Worm (Caenorhabditis elegans) whole organism, L4 larva: ENCODE results near the gene grk-1.

Experiments
- F10B5.3 ChIP-seq: sonication (generic microtip); optimal IDR thresholded peaks from 2 replicates; lab custom pipeline; 2016; ENCODE audit warnings: mild to moderate bottlenecking, missing genetic modification characterization, missing compliant biosample characterization
- F26F4.8 ChIP-seq: fragments of 200-800 bp; sonication (Bioruptor generic); conservative IDR thresholded peaks from 2 replicates; pipeline ENCODE4 v1.3.6; 2022; ENCODE audit warnings: missing genetic modification characterization, missing compliant biosample characterization
- F44E2.7 ChIP-seq: fragments of 200-800 bp; sonication (Bioruptor generic); IDR thresholded peaks from 2 replicates; pipeline ENCODE4 v2.1.2; 2022; ENCODE audit warnings: missing genetic modification characterization, missing compliant biosample characterization
- F49E8.2 ChIP-seq: sonication (generic microtip); optimal IDR thresholded peaks from 2 replicates; lab custom pipeline; 2016; ENCODE audit warnings: missing compliant biosample characterization, mild to moderate bottlenecking, missing genetic modification characterization, borderline replicate concordance
- R02D3.7 ChIP-seq: fragments of 150-350 bp; sonication (generic microtip); optimal IDR thresholded peaks from 3 replicates; lab custom pipeline; 2014; ENCODE audit warnings: missing biosample characterization, missing genetic modification characterization
- T26A8.4 ChIP-seq: fragments of 200-800 bp; sonication (Bioruptor generic); IDR thresholded peaks from 2 replicates; pipeline ENCODE4 v1.3.6; 2022; ENCODE audit warnings: missing genetic modification characterization, missing compliant biosample characterization
- Y48G9A.11 ChIP-seq: fragments of 200-800 bp; sonication (Bioruptor generic); IDR thresholded peaks from 2 replicates; pipeline ENCODE4 v1.3.6; 2022; ENCODE audit warnings: missing genetic modification reagents, missing genetic modification characterization, missing compliant biosample characterization
- Y75B8A.6 ChIP-seq: fragments of 200-800 bp; sonication (Bioruptor generic); IDR thresholded peaks from 2 replicates; pipeline ENCODE4 v1.3.6; 2022; ENCODE audit warnings: missing genetic modification reagents, missing genetic modification characterization, missing compliant biosample characterization
- ZK546.5 ChIP-seq, 2 experiments: sonication (generic microtip); optimal IDR thresholded peaks; 2 replicates each; lab custom pipeline; 2017; ENCODE audit warnings: missing biosample characterization in 2 of 2, missing genetic modification characterization in 2 of 2
- aly-2 ChIP-seq: sonication (generic microtip); optimal IDR thresholded peaks from 2 replicates; lab custom pipeline; 2018; ENCODE audit warnings: missing biosample characterization, missing genetic modification characterization
- ama-1 ChIP-seq: fragments of 150-350 bp; optimal IDR thresholded peaks from 2 replicates; lab custom pipeline; 2014; ENCODE audit warnings: inconsistent platforms, mixed read lengths
- ceh-20 ChIP-seq: fragments of 200-800 bp; sonication (Bioruptor generic); IDR thresholded peaks from 2 replicates; pipeline ENCODE4 v1.3.6; 2022; ENCODE audit warnings: missing genetic modification reagents, missing genetic modification characterization, missing compliant biosample characterization
- ceh-32 ChIP-seq: sonication (generic microtip); optimal IDR thresholded peaks from 2 replicates; lab custom pipeline; 2016; ENCODE audit warnings: mild to moderate bottlenecking, missing genetic modification characterization, missing compliant biosample characterization; ENCODE audit not compliant: poor library complexity
- ceh-44 ChIP-seq: fragments of 200-800 bp; sonication (Bioruptor generic); IDR thresholded peaks from 2 replicates; pipeline ENCODE4 v1.3.6; 2022; ENCODE audit warnings: missing genetic modification reagents, missing genetic modification characterization, missing compliant biosample characterization
- ceh-62 ChIP-seq: sonication (generic microtip); optimal IDR thresholded peaks from 2 replicates; lab custom pipeline; 2017; ENCODE audit warnings: missing biosample characterization, missing genetic modification characterization
- ctbp-1 ChIP-seq: fragments of 200-800 bp; sonication (Bioruptor generic); IDR thresholded peaks from 2 replicates; pipeline ENCODE4 v1.3.6; 2022; ENCODE audit warnings: missing genetic modification reagents, missing genetic modification characterization, missing compliant biosample characterization
- daf-16 ChIP-seq, 3 experiments: sonication (generic microtip); optimal IDR thresholded peaks; 2 replicates each; lab custom pipeline; 2016 to 2017; ENCODE audit warnings: missing genetic modification characterization in 3 of 3, missing genetic modification reagents in 3 of 3, mild to moderate bottlenecking in 2 of 3, missing compliant biosample characterization in 2 of 3, missing biosample characterization in 1 of 3, moderate library complexity in 1 of 3
- dmd-8 ChIP-seq: fragments of 200-800 bp; sonication (Bioruptor generic); IDR thresholded peaks from 2 replicates; pipeline ENCODE4 v1.3.6; 2022; ENCODE audit warnings: missing genetic modification characterization, missing compliant biosample characterization
- dmd-9 ChIP-seq: fragments of 200-800 bp; sonication (Bioruptor generic); IDR thresholded peaks from 2 replicates; pipeline ENCODE4 v1.3.6; 2022; ENCODE audit warnings: missing genetic modification reagents, missing genetic modification characterization, missing compliant biosample characterization
- dpl-1 ChIP-seq: fragments of 150-350 bp; optimal IDR thresholded peaks from 2 replicates; lab custom pipeline; 2014; ENCODE audit warnings: missing biosample characterization, missing genetic modification reagents, missing genetic modification characterization
- duxl-1 ChIP-seq: sonication (generic microtip); optimal IDR thresholded peaks from 2 replicates; lab custom pipeline; 2016; ENCODE audit warnings: mild to moderate bottlenecking, missing genetic modification characterization, moderate library complexity, missing compliant biosample characterization; ENCODE audit not compliant: poor library complexity
- dve-1 ChIP-seq: sonication (generic microtip); optimal IDR thresholded peaks from 2 replicates; lab custom pipeline; 2017; ENCODE audit warnings: antibody characterized with exemption, mild to moderate bottlenecking, missing genetic modification characterization, missing compliant biosample characterization; ENCODE audit not compliant: insufficient read depth
- egl-27 ChIP-seq: sonication (generic microtip); optimal IDR thresholded peaks from 3 replicates; lab custom pipeline; 2017; ENCODE audit warnings: missing biosample characterization, missing genetic modification reagents, missing genetic modification characterization
- egl-43 ChIP-seq: fragments of 200-800 bp; sonication (Bioruptor generic); IDR thresholded peaks from 2 replicates; pipeline ENCODE4 v1.3.6; 2022; ENCODE audit warnings: missing genetic modification reagents, missing genetic modification characterization, missing compliant biosample characterization
- fkh-10 ChIP-seq: fragments of 150-350 bp; optimal IDR thresholded peaks from 2 replicates; lab custom pipeline; 2014; ENCODE audit warnings: missing biosample characterization, missing genetic modification reagents, missing genetic modification characterization
- gei-8 ChIP-seq: fragments of 200-800 bp; sonication (Bioruptor generic); optimal IDR thresholded peaks from 2 replicates; lab custom pipeline; 2018; ENCODE audit warnings: mild to moderate bottlenecking, missing genetic modification characterization, missing compliant biosample characterization
- hlh-30 ChIP-seq: sonication (generic microtip); optimal IDR thresholded peaks from 2 replicates; lab custom pipeline; 2017; ENCODE audit warnings: antibody characterized with exemption, mild to moderate bottlenecking, missing genetic modification characterization, missing compliant biosample characterization; ENCODE audit not compliant: insufficient read depth
- hmg-1.1 ChIP-seq: fragments of 200-800 bp; sonication (Bioruptor generic); IDR thresholded peaks from 2 replicates; pipeline ENCODE4 v1.3.6; 2022; ENCODE audit warnings: missing genetic modification reagents, missing genetic modification characterization, missing compliant biosample characterization
- lim-7 ChIP-seq: fragments of 200-800 bp; sonication (Bioruptor generic); IDR thresholded peaks from 2 replicates; pipeline ENCODE4 v1.3.6; 2022; ENCODE audit warnings: missing genetic modification characterization, missing compliant biosample characterization
- lin-1 ChIP-seq: fragments of 200-800 bp; sonication (Bioruptor generic); IDR thresholded peaks from 2 replicates; pipeline ENCODE4 v1.3.6; 2022; ENCODE audit warnings: missing genetic modification reagents, missing genetic modification characterization, missing compliant biosample characterization
- lin-38 ChIP-seq: fragments of 200-800 bp; sonication (Bioruptor generic); IDR thresholded peaks from 2 replicates; pipeline ENCODE4 v1.3.6; 2022; ENCODE audit warnings: missing genetic modification reagents, missing genetic modification characterization, missing compliant biosample characterization
- lin-39 ChIP-seq: fragments of 150-350 bp; optimal IDR thresholded peaks from 2 replicates; lab custom pipeline; 2014; ENCODE audit warnings: missing biosample characterization, missing genetic modification reagents, missing genetic modification characterization
- mdl-1 ChIP-seq, 2 experiments: fragments of 150-350 bp in 1 of 2; sonication (generic microtip) in 1 of 2; optimal IDR thresholded peaks; 2 replicates each; lab custom pipeline; 2014 to 2017; ENCODE audit warnings: missing biosample characterization in 2 of 2, missing genetic modification characterization in 2 of 2
- mep-1 ChIP-seq: fragments of 150-350 bp; sonication (generic microtip); optimal IDR thresholded peaks from 3 replicates; lab custom pipeline; 2014; ENCODE audit warnings: missing biosample characterization, missing genetic modification characterization
- mes-2 ChIP-seq: sonication (generic microtip); optimal IDR thresholded peaks from 2 replicates; lab custom pipeline; 2016; ENCODE audit warnings: missing genotype, mild to moderate bottlenecking, missing genetic modification characterization, missing compliant biosample characterization; ENCODE audit not compliant: poor library complexity, severe bottlenecking
- mxl-3 ChIP-seq: fragments of 200-800 bp; sonication (Bioruptor generic); optimal IDR thresholded peaks from 2 replicates; lab custom pipeline; 2018; ENCODE audit warnings: mild to moderate bottlenecking, missing genetic modification characterization, missing compliant biosample characterization
- nhr-111 ChIP-seq: fragments of 200-800 bp; sonication (Bioruptor generic); optimal IDR thresholded peaks from 2 replicates; lab custom pipeline; 2018; ENCODE audit warnings: mild to moderate bottlenecking, missing genetic modification characterization, missing compliant biosample characterization
- nhr-237 ChIP-seq: sonication (generic microtip); optimal IDR thresholded peaks from 2 replicates; lab custom pipeline; 2017; ENCODE audit warnings: missing biosample characterization, missing genetic modification characterization
- nhr-25 ChIP-seq: sonication (generic microtip); optimal IDR thresholded peaks from 2 replicates; lab custom pipeline; 2017; ENCODE audit warnings: missing genetic modification characterization, mild to moderate bottlenecking, missing compliant biosample characterization, antibody characterized with exemption, moderate library complexity, borderline replicate concordance; ENCODE audit not compliant: insufficient read depth
- nhr-48 ChIP-seq: sonication (generic microtip); optimal IDR thresholded peaks from 2 replicates; lab custom pipeline; 2016; ENCODE audit warnings: mild to moderate bottlenecking, missing genetic modification characterization, missing compliant biosample characterization
- pha-4 ChIP-seq, 2 experiments: fragments of 150-350 bp in 1 of 2; fragments of 200-800 bp in 1 of 2; sonication (Bioruptor generic) in 1 of 2; IDR thresholded peaks in 1 of 2; optimal IDR thresholded peaks in 1 of 2; 2 replicates each; pipeline versions ENCODE4 v1.3.6 to Lab custom; 2014 to 2022; ENCODE audit warnings: missing genetic modification characterization in 2 of 2, missing genetic modification reagents in 2 of 2, missing biosample characterization in 1 of 2, missing compliant biosample characterization in 1 of 2
- php-3 ChIP-seq: fragments of 200-800 bp; sonication (Bioruptor generic); IDR thresholded peaks from 2 replicates; pipeline ENCODE4 v1.3.6; 2022; ENCODE audit warnings: missing genetic modification reagents, missing genetic modification characterization, missing compliant biosample characterization
- pqm-1 ChIP-seq: sonication (generic microtip); optimal IDR thresholded peaks from 2 replicates; lab custom pipeline; 2017; ENCODE audit warnings: missing biosample characterization, missing genetic modification characterization
- snpc-1.2 ChIP-seq: fragments of 200-800 bp; sonication (Bioruptor generic); IDR thresholded peaks from 2 replicates; pipeline ENCODE4 v1.3.6; 2022; ENCODE audit warnings: missing genetic modification reagents, missing genetic modification characterization, missing compliant biosample characterization
- tra-1 ChIP-seq: fragments of 200-800 bp; sonication (Bioruptor generic); IDR thresholded peaks from 2 replicates; pipeline ENCODE4 v1.3.6; 2022; ENCODE audit warnings: missing genetic modification reagents, missing genetic modification characterization, missing compliant biosample characterization
- zag-1 ChIP-seq: fragments of 150-350 bp; optimal IDR thresholded peaks from 2 replicates; lab custom pipeline; 2014; ENCODE audit warnings: missing biosample characterization, missing genetic modification characterization
- zfp-3 ChIP-seq: fragments of 200-800 bp; sonication (Bioruptor generic); conservative IDR thresholded peaks from 2 replicates; pipeline ENCODE4 v1.3.6; 2022; ENCODE audit warnings: missing genetic modification reagents, missing genetic modification characterization, missing compliant biosample characterization
- zip-11 ChIP-seq: fragments of 200-800 bp; sonication (Bioruptor generic); IDR thresholded peaks from 2 replicates; pipeline ENCODE4 v1.3.6; 2022; ENCODE audit warnings: missing genetic modification characterization, missing compliant biosample characterization
- ztf-7 ChIP-seq: fragments of 150-350 bp; optimal IDR thresholded peaks from 2 replicates; lab custom pipeline; 2014; ENCODE audit warnings: missing biosample characterization, missing genetic modification characterization

The grk-1 gene

DNA sequence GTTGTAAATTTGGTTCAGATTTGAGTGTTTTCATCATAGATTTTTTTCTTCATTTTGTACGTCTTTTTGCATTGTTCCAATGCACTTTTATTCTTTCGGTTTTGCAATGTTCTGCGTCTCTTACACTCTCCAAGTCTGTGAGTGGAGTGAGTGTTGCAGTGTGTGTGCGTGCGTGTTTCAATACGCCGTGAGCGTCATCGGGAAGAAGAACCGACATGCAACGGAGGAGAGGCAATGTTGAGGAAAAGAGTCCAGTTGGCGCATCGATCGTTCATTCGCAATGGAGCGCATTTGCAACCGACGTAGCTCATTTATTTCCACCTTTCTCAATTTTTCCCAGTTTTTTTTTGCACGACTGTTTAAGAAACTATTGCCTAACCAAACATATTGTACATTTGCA, 40.4 kb downstream of the grk-1 start, which contains the start of gene ZC506.1 (continued):
- TF ChIP-seq fkh-10 (GFP tag; lab: Kevin White, UChicago) (peak; percentile 54), ztf-7 (tag; lab: Kevin White, UChicago) (peak; percentile 86), zag-1 (tag; lab: Kevin White, UChicago) (no peak), pha-4 (GFP tag; IDR thresholded peaks at IDR 0.05; lab: Robert Waterston, UW) (no peak), pha-4 (tag; optimal IDR thresholded peaks at IDR 0.05; lab: Kevin White, UChicago) (peak; percentile 85), ceh-62 (tag; lab: Kevin White, UChicago) (no peak), ceh-44 (no peak), mdl-1 (tag; optimal IDR thresholded peaks at IDR 0.05; lab: Kevin White, UChicago) (peak; percentile 75 to 92), php-3 (peak; percentile 64), zfp-3 (GFP tag; lab: Robert Waterston, UW) (peak; percentile 79), aly-2 (tag; lab: Kevin White, UChicago) (peak; percentile 1), nhr-111 (GFP tag; lab: Kevin White, UChicago) (no peak), egl-43 (GFP tag; lab: Robert Waterston, UW) (peak; percentile 91), F49E8.2 (no peak), pqm-1 (tag; lab: Kevin White, UChicago) (peak; percentile 46), dmd-9 (GFP tag; lab: Robert Waterston, UW) (peak; percentile 67; the same call in 1 of the 2 replicates), T26A8.4 (GFP tag; lab: Robert Waterston, UW) (peak; percentile 87), hlh-30 (tag; lab: Kevin White, UChicago) (peak; percentile 87), F44E2.7 (GFP tag; lab: Robert Waterston, UW) (no peak), dmd-8 (GFP tag; lab: Robert Waterston, UW) (0 out of 2 replicates have a peak, but pooled peaks have one; percentile 42), Y75B8A.6 (GFP tag; lab: Robert Waterston, UW) (peak; percentile 64; the same call in 1 of the 2 replicates), egl-27 (tag; lab: Kevin White, UChicago) (no peak), ctbp-1 (peak; percentile 92), snpc-1.2 (GFP tag; lab: Robert Waterston, UW) (no peak), lin-39 (tag; lab: Kevin White, UChicago) (no peak), mxl-3 (peak; percentile 94), F10B5.3 (tag; lab: Kevin White, UChicago) (peak; percentile 65), dpl-1 (GFP tag; lab: Kevin White, UChicago) (peak; percentile 62), ceh-20 (GFP tag; lab: Robert Waterston, UW) (peak; percentile 76; the same call in 1 of the 2 replicates), mes-2 (tag; lab: Kevin White, UChicago) (peak; percentile 93), tra-1 (GFP tag; lab: Robert Waterston, UW) (peak; percentile 93), duxl-1 (tag; lab: Kevin White, UChicago) (peak; percentile 58), ZK546.5 (tag; optimal IDR thresholded peaks at IDR 0.05; lab: Kevin White, UChicago) (peak in 1 of 2 experiments; percentile 12), Y48G9A.11 (no peak), lin-1 (peak; percentile 65; the same call in 1 of the 2 replicates), daf-16 (GFP tag; optimal IDR thresholded peaks at IDR 0.05; lab: Kevin White, UChicago) (peak; percentile 43 to 67), daf-16 (tag; optimal IDR thresholded peaks at IDR 0.05; lab: Kevin White, UChicago) (peak; percentile 87), hmg-1.1 (GFP tag; lab: Robert Waterston, UW) (peak; percentile 97), nhr-48 (tag; lab: Kevin White, UChicago) (peak; percentile 87), lim-7 (GFP tag; lab: Robert Waterston, UW) (no peak), gei-8 (GFP tag; lab: Kevin White, UChicago) (peak; percentile 22), nhr-237 (tag; lab: Kevin White, UChicago) (no peak), nhr-25 (tag; lab: Kevin White, UChicago) (peak; percentile 90), R02D3.7 (no peak), ama-1 (lab: Kevin White, UChicago) (peak; percentile 34), dve-1 (tag; lab: Kevin White, UChicago) (peak; percentile 98), lin-38 (GFP tag; lab: Robert Waterston, UW) (peak; percentile 99), F26F4.8 (GFP tag; lab: Robert Waterston, UW) (no peak), mep-1 (tag; lab: Kevin White, UChicago) (peak; percentile 98), zip-11 (GFP tag; lab: Robert Waterston, UW) (no peak), ceh-32 (no peak)
